Fruit fly (Drosophila melanogaster) whole organism, embryonic: ENCODE data around the gene CG31275.

Experiments
- Ada2b ChIP-seq: fragments of 200-800 bp; sonication (Bioruptor generic); IDR thresholded peaks from 2 replicates; pipeline ENCODE4 v1.3.6; 2022; ENCODE audit warnings: missing biosample characterization, missing genetic modification characterization
- Atf-2 ChIP-seq: fragments of 200-800 bp; sonication (Bioruptor generic); optimal IDR thresholded peaks from 2 replicates; lab custom pipeline; 2016; ENCODE audit warnings: missing biosample characterization, missing genetic modification characterization
- Atf6 ChIP-seq: fragments of 200-800 bp; sonication (Bioruptor generic); IDR thresholded peaks from 2 replicates; pipeline ENCODE4 v1.3.6; 2022; ENCODE audit warnings: missing biosample characterization, missing genetic modification characterization
- CG1024 ChIP-seq: fragments of 200-800 bp; sonication (Bioruptor generic); IDR thresholded peaks from 2 replicates; pipeline ENCODE4 v1.3.6; 2022; ENCODE audit warnings: missing biosample characterization, missing genetic modification characterization
- CG10366 ChIP-seq: fragments of 200-800 bp; sonication (Bioruptor generic); IDR thresholded peaks from 2 replicates; pipeline ENCODE4 v1.3.6; 2022; ENCODE audit warnings: missing biosample characterization, missing genetic modification characterization
- CG11696 ChIP-seq: fragments of 200-800 bp; sonication (Bioruptor generic); IDR thresholded peaks from 2 replicates; pipeline ENCODE4 v1.3.6; 2022; ENCODE audit warnings: missing biosample characterization, missing genetic modification characterization
- CG12236 ChIP-seq: fragments of 200-800 bp; sonication (Bioruptor generic); optimal IDR thresholded peaks from 2 replicates; lab custom pipeline; 2016; ENCODE audit warnings: missing biosample characterization, missing genetic modification characterization
- CG15269 ChIP-seq: fragments of 200-800 bp; sonication (Bioruptor generic); optimal IDR thresholded peaks from 2 replicates; lab custom pipeline; 2018; ENCODE audit warnings: missing biosample characterization, mild to moderate bottlenecking, missing genetic modification characterization, moderate library complexity
- CG1602 ChIP-seq: fragments of 200-800 bp; sonication (Bioruptor generic); optimal IDR thresholded peaks from 3 replicates; lab custom pipeline; 2016; ENCODE audit warnings: missing biosample characterization, missing genetic modification characterization
- CG1603 ChIP-seq: fragments of 200-800 bp; sonication (Bioruptor generic); optimal IDR thresholded peaks from 2 replicates; lab custom pipeline; 2019; ENCODE audit warnings: missing biosample characterization, mild to moderate bottlenecking, missing genetic modification characterization, moderate library complexity
- CG17361 ChIP-seq: fragments of 200-800 bp; sonication (Bioruptor generic); IDR thresholded peaks from 3 replicates; pipeline ENCODE4 v1.3.6; 2022; ENCODE audit warnings: missing biosample characterization, missing genetic modification characterization
- CG17829 ChIP-seq: fragments of 200-800 bp; optimal IDR thresholded peaks from 2 replicates; lab custom pipeline; 2019; ENCODE audit warnings: missing biosample characterization, mild to moderate bottlenecking, missing genetic modification characterization, moderate library complexity
- CG43689 ChIP-seq: fragments of 200-800 bp; sonication (Bioruptor generic); IDR thresholded peaks from 2 replicates; pipeline ENCODE4 v1.3.6; 2022; ENCODE audit warnings: missing biosample characterization, missing genetic modification characterization
- CG6654 ChIP-seq: fragments of 200-800 bp; sonication (Bioruptor generic); optimal IDR thresholded peaks from 2 replicates; lab custom pipeline; 2017; ENCODE audit warnings: missing biosample characterization, mild to moderate bottlenecking, missing genetic modification characterization
- CG8359 ChIP-seq: fragments of 200-800 bp; sonication (Bioruptor generic); optimal IDR thresholded peaks from 2 replicates; lab custom pipeline; 2017; ENCODE audit warnings: missing biosample characterization, mild to moderate bottlenecking, missing genetic modification characterization, borderline replicate concordance
- CG9437 ChIP-seq: fragments of 200-800 bp; sonication (Bioruptor generic); optimal IDR thresholded peaks from 2 replicates; lab custom pipeline; 2018; ENCODE audit warnings: missing biosample characterization, mild to moderate bottlenecking, missing genetic modification characterization
- CTCF ChIP-seq: fragments of 200-800 bp; sonication (Bioruptor generic); optimal IDR thresholded peaks from 2 replicates; lab custom pipeline; 2017; ENCODE audit warnings: missing biosample characterization, mild to moderate bottlenecking, missing genetic modification characterization, moderate library complexity
- D19A ChIP-seq: fragments of 200-800 bp; optimal IDR thresholded peaks from 3 replicates; lab custom pipeline; 2019; ENCODE audit warnings: missing biosample characterization, mild to moderate bottlenecking, missing genetic modification characterization, moderate library complexity
- Dad ChIP-seq: fragments of 200-800 bp; sonication (Bioruptor generic); optimal IDR thresholded peaks from 3 replicates; lab custom pipeline; 2016; ENCODE audit warnings: missing biosample characterization, missing genetic modification characterization
- Dek ChIP-seq: fragments of 200-800 bp; sonication (Bioruptor generic); optimal IDR thresholded peaks from 3 replicates; lab custom pipeline; 2019; ENCODE audit warnings: missing biosample characterization, mild to moderate bottlenecking, missing genetic modification characterization, moderate library complexity
- Ets65A ChIP-seq: fragments of 200-800 bp; sonication (Bioruptor generic); peaks from one replicate; lab custom pipeline; 2016; ENCODE audit warnings: missing biosample characterization, missing genetic modification characterization
- Fer1 ChIP-seq: fragments of 200-800 bp; sonication (Bioruptor generic); optimal IDR thresholded peaks from 2 replicates; lab custom pipeline; 2017; ENCODE audit warnings: missing biosample characterization, mild to moderate bottlenecking, missing genetic modification characterization
- Fer3 ChIP-seq: fragments of 200-800 bp; sonication (Bioruptor generic); optimal IDR thresholded peaks from 2 replicates; lab custom pipeline; 2018; ENCODE audit warnings: missing biosample characterization, mild to moderate bottlenecking, missing genetic modification characterization, moderate library complexity
- Gug ChIP-seq: fragments of 200-800 bp; sonication (Bioruptor generic); IDR thresholded peaks from 4 replicates; pipeline ENCODE4 v1.3.6; 2022; ENCODE audit warnings: missing biosample characterization, missing genetic modification characterization
- HHEX ChIP-seq: fragments of 200-800 bp; sonication (Bioruptor generic); optimal IDR thresholded peaks from 3 replicates; lab custom pipeline; 2017; ENCODE audit warnings: missing biosample characterization, mild to moderate bottlenecking, missing genetic modification characterization, missing genetic modification reagents
- HLH54F ChIP-seq: fragments of 200-800 bp; sonication (Bioruptor generic); optimal IDR thresholded peaks from 3 replicates; lab custom pipeline; 2016; ENCODE audit warnings: missing biosample characterization, missing genetic modification characterization
- Jarid2 ChIP-seq: fragments of 200-800 bp; sonication (Bioruptor generic); optimal IDR thresholded peaks from 3 replicates; lab custom pipeline; 2017; ENCODE audit warnings: mild to moderate bottlenecking, missing biosample characterization, missing genetic modification reagents, missing genetic modification characterization
- Max ChIP-seq: fragments of 200-800 bp; sonication (Bioruptor generic); optimal IDR thresholded peaks from 2 replicates; lab custom pipeline; 2016; ENCODE audit warnings: missing biosample characterization, mild to moderate bottlenecking, missing genetic modification characterization
- Myb ChIP-seq: fragments of 200-800 bp; sonication (Bioruptor generic); optimal IDR thresholded peaks from 2 replicates; lab custom pipeline; 2016; ENCODE audit warnings: missing biosample characterization, missing genetic modification characterization
- Oli ChIP-seq: fragments of 200-800 bp; sonication (Bioruptor generic); optimal IDR thresholded peaks from 2 replicates; lab custom pipeline; 2018; ENCODE audit warnings: missing biosample characterization, mild to moderate bottlenecking, missing genetic modification characterization, moderate library complexity
- Ptx1 ChIP-seq: fragments of 200-800 bp; sonication (Bioruptor generic); IDR thresholded peaks from 2 replicates; pipeline ENCODE4 v1.3.6; 2022; ENCODE audit warnings: missing biosample characterization, missing genetic modification characterization
- Spps ChIP-seq: fragments of 200-800 bp; sonication (Bioruptor generic); optimal IDR thresholded peaks from 2 replicates; lab custom pipeline; 2018; ENCODE audit warnings: missing biosample characterization, mild to moderate bottlenecking, missing genetic modification characterization
- Ssrp ChIP-seq: fragments of 200-800 bp; sonication (Bioruptor generic); optimal IDR thresholded peaks from 2 replicates; lab custom pipeline; 2018; ENCODE audit warnings: missing biosample characterization, mild to moderate bottlenecking, missing genetic modification characterization, moderate library complexity
- TFAM ChIP-seq: fragments of 200-800 bp; sonication (Bioruptor generic); optimal IDR thresholded peaks from 2 replicates; lab custom pipeline; 2017; ENCODE audit warnings: missing biosample characterization, missing genetic modification characterization, inconsistent platforms
- Vsx1 ChIP-seq: fragments of 200-800 bp; sonication (Bioruptor generic); optimal IDR thresholded peaks from 2 replicates; lab custom pipeline; 2017; ENCODE audit warnings: missing biosample characterization, mild to moderate bottlenecking, missing genetic modification characterization, missing genetic modification reagents
- Xrp1 ChIP-seq: fragments of 200-800 bp; sonication (Bioruptor generic); IDR thresholded peaks from 2 replicates; pipeline ENCODE4 v1.3.6; 2022; ENCODE audit warnings: missing biosample characterization, missing genetic modification characterization
- ara ChIP-seq: fragments of 200-800 bp; sonication (Bioruptor generic); IDR thresholded peaks from 2 replicates; pipeline ENCODE4 v1.3.6; 2022; ENCODE audit warnings: missing biosample characterization, missing genetic modification characterization
- da ChIP-seq: fragments of 200-800 bp; sonication (Bioruptor generic); optimal IDR thresholded peaks from 2 replicates; lab custom pipeline; 2016; ENCODE audit warnings: missing biosample characterization, missing genetic modification characterization
- dmrt11E ChIP-seq: fragments of 200-800 bp; sonication (Bioruptor generic); optimal IDR thresholded peaks from 3 replicates; lab custom pipeline; 2018; ENCODE audit warnings: missing biosample characterization, mild to moderate bottlenecking, missing genetic modification characterization, moderate library complexity
- dpn ChIP-seq, 2 experiments: fragments of 200-800 bp; sonication (Bioruptor generic); optimal IDR thresholded peaks; 3 replicates each; lab custom pipeline; 2016; ENCODE audit warnings: missing biosample characterization in 2 of 2, missing genetic modification characterization in 2 of 2
- ind ChIP-seq: fragments of 200-800 bp; sonication (Bioruptor generic); optimal IDR thresholded peaks from 3 replicates; lab custom pipeline; 2016; ENCODE audit warnings: missing biosample characterization, missing genetic modification characterization
- lov ChIP-seq, 2 experiments: fragments of 200-800 bp in 1 of 2; fragments of >200 bp in 1 of 2; sonication (Bioruptor generic) in 1 of 2; IDR thresholded peaks in 1 of 2; optimal IDR thresholded peaks in 1 of 2; 2 replicates in 1 of 2; 3 replicates in 1 of 2; pipeline versions ENCODE4 v1.3.6 to Lab custom; 2017 to 2022; ENCODE audit warnings: missing biosample characterization in 1 of 2, missing genetic modification characterization in 1 of 2
- pan ChIP-seq, 4 experiments: fragments of >200 bp in 3 of 4; fragments of 200-800 bp in 1 of 4; sonication (Bioruptor generic) in 1 of 4; optimal IDR thresholded peaks in 3 of 4; IDR thresholded peaks in 1 of 4; 2 replicates each; pipeline versions ENCODE4 v1.3.6 to Lab custom; 2017 to 2022; ENCODE audit warnings: missing biosample characterization in 2 of 4, missing genetic modification characterization in 2 of 4, mixed read lengths in 1 of 4
- psq ChIP-seq: fragments of 200-800 bp; sonication (Bioruptor generic); optimal IDR thresholded peaks from 2 replicates; lab custom pipeline; 2017; ENCODE audit warnings: missing biosample characterization, missing genetic modification characterization
- row ChIP-seq: fragments of 200-800 bp; sonication (Bioruptor generic); IDR thresholded peaks from 3 replicates; pipeline ENCODE4 v1.3.6; 2022; ENCODE audit warnings: missing biosample characterization, missing genetic modification characterization
- schlank ChIP-seq: fragments of 200-800 bp; sonication (Bioruptor generic); optimal IDR thresholded peaks from 2 replicates; lab custom pipeline; 2018; ENCODE audit warnings: missing biosample characterization, mild to moderate bottlenecking, missing genetic modification characterization
- so ChIP-seq: fragments of 200-800 bp; sonication (Bioruptor generic); IDR thresholded peaks from 3 replicates; pipeline ENCODE4 v1.3.6; 2022; ENCODE audit warnings: missing biosample characterization, missing genetic modification characterization
- tup ChIP-seq: fragments of 200-800 bp; sonication (Bioruptor generic); optimal IDR thresholded peaks from 2 replicates; lab custom pipeline; 2016; ENCODE audit warnings: missing biosample characterization, mild to moderate bottlenecking, missing genetic modification characterization, moderate library complexity
- wek ChIP-seq: fragments of 200-800 bp; sonication (Bioruptor generic); optimal IDR thresholded peaks from 3 replicates; lab custom pipeline; 2018; ENCODE audit warnings: missing biosample characterization, mild to moderate bottlenecking, missing genetic modification characterization, moderate library complexity
- zfh2 ChIP-seq: fragments of 200-800 bp; sonication (Bioruptor generic); optimal IDR thresholded peaks from 2 replicates; lab custom pipeline; 2016; ENCODE audit warnings: missing biosample characterization, missing genetic modification characterization

CG31275 gene

dm6 chr3R:16704226-16704625 lies 46.9 kb downstream of the CG31275 start (continued):
- TF ChIP-seq HHEX (peak; percentile 4), Myb (GFP tag; lab: Kevin White, UChicago) (no peak), ara (GFP tag; lab: Robert Waterston, UW) (peak; percentile 43; the same call in 1 of the 2 replicates), Dek (tag; lab: Kevin White, UChicago) (no peak), Dad (peak; percentile 44), CG10366 (GFP tag; lab: Robert Waterston, UW) (peak; percentile 63), CG8359 (GFP tag; lab: Kevin White, UChicago) (no peak), dpn (GFP tag; optimal IDR thresholded peaks at IDR 0.05; lab: Kevin White, UChicago) (peak; percentile 20 to 48), Atf-2 (peak; percentile 18), HLH54F (GFP tag; lab: Kevin White, UChicago) (peak; percentile 41), CG17361 (GFP tag; lab: Robert Waterston, UW) (peak; percentile 24; the same call in 1 of the 3 replicates), CG1602 (GFP tag; lab: Kevin White, UChicago) (peak; percentile 19), so (GFP tag; lab: Robert Waterston, UW) (peak; percentile 45; the same call in 1 of the 3 replicates), CG6654 (no peak), Ssrp (peak; percentile 4), Jarid2 (GFP tag; lab: Kevin White, UChicago) (no peak), Fer3 (tag; lab: Kevin White, UChicago) (peak; percentile 29), CG11696 (GFP tag; lab: Robert Waterston, UW) (0 out of 2 replicates have a peak, but pooled peaks have one; percentile 14), TFAM (no peak), CG9437 (GFP tag; lab: Kevin White, UChicago) (peak; percentile 24), Ada2b (GFP tag; lab: Robert Waterston, UW) (peak; percentile 65; the same call in 1 of the 2 replicates), Max (no peak), da (GFP tag; lab: Kevin White, UChicago) (no peak), dmrt11E (tag; lab: Kevin White, UChicago) (no peak), CTCF (GFP tag; lab: Kevin White, UChicago) (peak; percentile 75), Oli (peak; percentile 35), CG1024 (GFP tag; lab: Robert Waterston, UW) (0 out of 2 replicates have a peak, but pooled peaks have one; percentile 19), CG43689 (GFP tag; lab: Robert Waterston, UW) (no peak), Ets65A (GFP tag; lab: Kevin White, UChicago) (peak; percentile 90), Atf6 (GFP tag; lab: Robert Waterston, UW) (peak; percentile 66), Spps (tag; lab: Kevin White, UChicago) (no peak), Xrp1 (GFP tag; lab: Robert Waterston, UW) (peak; percentile 60), CG17829 (tag; lab: Kevin White, UChicago) (no peak), psq (no peak), CG1603 (tag; lab: Kevin White, UChicago) (peak; percentile 21), wek (no peak), Ptx1 (GFP tag; lab: Robert Waterston, UW) (peak; percentile 55), Vsx1 (GFP tag; lab: Kevin White, UChicago) (no peak), Gug (GFP tag; lab: Robert Waterston, UW) (peak; percentile 53; the same call in 2 of the 4 replicates), pan (optimal IDR thresholded peaks at IDR 0.05; lab: Kevin White, UChicago) (no peak), pan (GFP tag; optimal IDR thresholded peaks at IDR 0.05 in 1 of 2, IDR thresholded peaks at IDR 0.05 in 1 of 2) (peak in 1 of 2 experiments; percentile 66), lov (optimal IDR thresholded peaks at IDR 0.05; lab: Kevin White, UChicago) (no peak), lov (GFP tag; IDR thresholded peaks at IDR 0.05; lab: Robert Waterston, UW) (no peak), Fer1 (GFP tag; lab: Kevin White, UChicago) (no peak), D19A (tag; lab: Kevin White, UChicago) (no peak), CG15269 (tag; lab: Kevin White, UChicago) (peak; percentile 53), CG12236 (GFP tag; lab: Kevin White, UChicago) (no peak), tup (GFP tag; lab: Kevin White, UChicago) (no peak), zfh2 (GFP tag; lab: Kevin White, UChicago) (peak; percentile 43), schlank (tag; lab: Kevin White, UChicago) (no peak), row (peak; percentile 64), ind (GFP tag; lab: Kevin White, UChicago) (peak; percentile 45)
